Worm (Caenorhabditis elegans) whole organism, L4 larva: ENCODE measurements around the gene nlp-56.

ENCODE experiments used
- D1046.2 ChIP-seq: fragments of 200-800 bp; sonication (Bioruptor generic); IDR thresholded peaks from 2 replicates; pipeline ENCODE4 v1.3.6; 2022; ENCODE audit warnings: missing genetic modification characterization, missing compliant biosample characterization
- T20F7.1 ChIP-seq: fragments of 200-800 bp; sonication (Bioruptor generic); optimal IDR thresholded peaks from 2 replicates; lab custom pipeline; 2018; ENCODE audit warnings: mild to moderate bottlenecking, missing genetic modification characterization, missing compliant biosample characterization
- T26A8.4 ChIP-seq: fragments of 200-800 bp; sonication (Bioruptor generic); IDR thresholded peaks from 2 replicates; pipeline ENCODE4 v1.3.6; 2022; ENCODE audit warnings: missing genetic modification characterization, missing compliant biosample characterization
- Y105C5A.15 ChIP-seq: fragments of 200-800 bp; sonication (Bioruptor generic); IDR thresholded peaks from 2 replicates; pipeline ENCODE4 v1.3.6; 2022; ENCODE audit warnings: missing genetic modification characterization, missing compliant biosample characterization
- Y75B8A.6 ChIP-seq: fragments of 200-800 bp; sonication (Bioruptor generic); IDR thresholded peaks from 2 replicates; pipeline ENCODE4 v1.3.6; 2022; ENCODE audit warnings: missing genetic modification reagents, missing genetic modification characterization, missing compliant biosample characterization
- ZK337.2 ChIP-seq: fragments of 200-800 bp; sonication (Bioruptor generic); IDR thresholded peaks from 2 replicates; pipeline ENCODE4 v1.3.6; 2022; ENCODE audit warnings: missing genetic modification reagents, missing genetic modification characterization, missing compliant biosample characterization
- aha-1 ChIP-seq: fragments of 150-350 bp; peaks from one replicate; lab custom pipeline; 2014; ENCODE audit warnings: missing biosample characterization, missing genetic modification characterization
- ama-1 ChIP-seq: fragments of 150-350 bp; optimal IDR thresholded peaks from 2 replicates; lab custom pipeline; 2014; ENCODE audit warnings: inconsistent platforms, mixed read lengths
- attf-4 ChIP-seq: sonication (generic microtip); optimal IDR thresholded peaks from 3 replicates; lab custom pipeline; 2017; ENCODE audit warnings: missing biosample characterization, missing genetic modification characterization
- ceh-28 ChIP-seq: fragments of 150-350 bp; optimal IDR thresholded peaks from 2 replicates; lab custom pipeline; 2014; ENCODE audit warnings: missing biosample characterization, missing genetic modification reagents, missing genetic modification characterization
- ctbp-1 ChIP-seq: fragments of 200-800 bp; sonication (Bioruptor generic); IDR thresholded peaks from 2 replicates; pipeline ENCODE4 v1.3.6; 2022; ENCODE audit warnings: missing genetic modification reagents, missing genetic modification characterization, missing compliant biosample characterization
- dmd-6 ChIP-seq: fragments of 200-800 bp; sonication (Bioruptor generic); IDR thresholded peaks from 2 replicates; pipeline ENCODE4 v1.3.6; 2022; ENCODE audit warnings: missing genetic modification reagents, missing genetic modification characterization, missing compliant biosample characterization
- dpl-1 ChIP-seq: fragments of 150-350 bp; optimal IDR thresholded peaks from 2 replicates; lab custom pipeline; 2014; ENCODE audit warnings: missing biosample characterization, missing genetic modification reagents, missing genetic modification characterization
- duxl-1 ChIP-seq: sonication (generic microtip); optimal IDR thresholded peaks from 2 replicates; lab custom pipeline; 2016; ENCODE audit warnings: mild to moderate bottlenecking, missing genetic modification characterization, moderate library complexity, missing compliant biosample characterization; ENCODE audit not compliant: poor library complexity
- dve-1 ChIP-seq: sonication (generic microtip); optimal IDR thresholded peaks from 2 replicates; lab custom pipeline; 2017; ENCODE audit warnings: antibody characterized with exemption, mild to moderate bottlenecking, missing genetic modification characterization, missing compliant biosample characterization; ENCODE audit not compliant: insufficient read depth
- fkh-10 ChIP-seq: fragments of 150-350 bp; optimal IDR thresholded peaks from 2 replicates; lab custom pipeline; 2014; ENCODE audit warnings: missing biosample characterization, missing genetic modification reagents, missing genetic modification characterization
- fos-1 ChIP-seq: fragments of 150-350 bp; optimal IDR thresholded peaks from 2 replicates; lab custom pipeline; 2014; ENCODE audit warnings: missing biosample characterization, missing genetic modification characterization
- hif-1 ChIP-seq, 2 experiments: sonication (generic microtip); optimal IDR thresholded peaks; 2 replicates each; lab custom pipeline; 2016 to 2017; ENCODE audit warnings: missing compliant biosample characterization in 2 of 2, missing genetic modification characterization in 2 of 2, missing genetic modification reagents in 2 of 2, missing genotype in 2 of 2, mild to moderate bottlenecking in 1 of 2
- hlh-11 ChIP-seq: fragments of 200-800 bp; sonication (Bioruptor generic); optimal IDR thresholded peaks from 2 replicates; lab custom pipeline; 2018; ENCODE audit warnings: mild to moderate bottlenecking, missing genetic modification characterization, missing compliant biosample characterization
- hlh-30 ChIP-seq: sonication (generic microtip); optimal IDR thresholded peaks from 2 replicates; lab custom pipeline; 2017; ENCODE audit warnings: antibody characterized with exemption, mild to moderate bottlenecking, missing genetic modification characterization, missing compliant biosample characterization; ENCODE audit not compliant: insufficient read depth
- lim-7 ChIP-seq: fragments of 200-800 bp; sonication (Bioruptor generic); IDR thresholded peaks from 2 replicates; pipeline ENCODE4 v1.3.6; 2022; ENCODE audit warnings: missing genetic modification characterization, missing compliant biosample characterization
- lin-38 ChIP-seq: fragments of 200-800 bp; sonication (Bioruptor generic); IDR thresholded peaks from 2 replicates; pipeline ENCODE4 v1.3.6; 2022; ENCODE audit warnings: missing genetic modification reagents, missing genetic modification characterization, missing compliant biosample characterization
- lin-39 ChIP-seq: fragments of 150-350 bp; optimal IDR thresholded peaks from 2 replicates; lab custom pipeline; 2014; ENCODE audit warnings: missing biosample characterization, missing genetic modification reagents, missing genetic modification characterization
- lsy-2 ChIP-seq, 2 experiments: fragments of 150-350 bp in 1 of 2; sonication (generic microtip) in 1 of 2; optimal IDR thresholded peaks; 2 replicates each; lab custom pipeline; 2014 to 2017; ENCODE audit warnings: missing biosample characterization in 2 of 2, missing genetic modification characterization in 2 of 2
- madf-5 ChIP-seq, 2 experiments: fragments of 200-800 bp; sonication (Bioruptor generic); IDR thresholded peaks; 2 replicates each; pipeline ENCODE4 v1.3.6; 2022; ENCODE audit warnings: missing compliant biosample characterization in 2 of 2, missing genetic modification characterization in 2 of 2
- madf-9 ChIP-seq: fragments of 200-800 bp; sonication (Bioruptor generic); conservative IDR thresholded peaks from 2 replicates; pipeline ENCODE4 v1.3.6; 2022; ENCODE audit warnings: missing genetic modification reagents, missing genetic modification characterization, missing compliant biosample characterization
- mdl-1 ChIP-seq, 2 experiments: fragments of 150-350 bp in 1 of 2; sonication (generic microtip) in 1 of 2; optimal IDR thresholded peaks; 2 replicates each; lab custom pipeline; 2014 to 2017; ENCODE audit warnings: missing biosample characterization in 2 of 2, missing genetic modification characterization in 2 of 2
- mes-2 ChIP-seq: sonication (generic microtip); optimal IDR thresholded peaks from 2 replicates; lab custom pipeline; 2016; ENCODE audit warnings: missing genotype, mild to moderate bottlenecking, missing genetic modification characterization, missing compliant biosample characterization; ENCODE audit not compliant: poor library complexity, severe bottlenecking
- mxl-2 ChIP-seq: fragments of 200-800 bp; sonication (Bioruptor generic); conservative IDR thresholded peaks from 2 replicates; pipeline ENCODE4 v1.3.6; 2022; ENCODE audit warnings: missing genetic modification reagents, missing genetic modification characterization, missing compliant biosample characterization
- nhr-11 ChIP-seq: fragments of 150-350 bp; optimal IDR thresholded peaks from 2 replicates; lab custom pipeline; 2014; ENCODE audit warnings: missing biosample characterization, missing genetic modification characterization
- nhr-237 ChIP-seq: sonication (generic microtip); optimal IDR thresholded peaks from 2 replicates; lab custom pipeline; 2017; ENCODE audit warnings: missing biosample characterization, missing genetic modification characterization
- nhr-25 ChIP-seq: sonication (generic microtip); optimal IDR thresholded peaks from 2 replicates; lab custom pipeline; 2017; ENCODE audit warnings: missing genetic modification characterization, mild to moderate bottlenecking, missing compliant biosample characterization, antibody characterized with exemption, moderate library complexity, borderline replicate concordance; ENCODE audit not compliant: insufficient read depth
- nhr-48 ChIP-seq: sonication (generic microtip); optimal IDR thresholded peaks from 2 replicates; lab custom pipeline; 2016; ENCODE audit warnings: mild to moderate bottlenecking, missing genetic modification characterization, missing compliant biosample characterization
- nhr-77 ChIP-seq: fragments of 150-350 bp; optimal IDR thresholded peaks from 2 replicates; lab custom pipeline; 2014; ENCODE audit warnings: missing biosample characterization, missing genetic modification characterization
- php-3 ChIP-seq: fragments of 200-800 bp; sonication (Bioruptor generic); IDR thresholded peaks from 2 replicates; pipeline ENCODE4 v1.3.6; 2022; ENCODE audit warnings: missing genetic modification reagents, missing genetic modification characterization, missing compliant biosample characterization
- set-16 ChIP-seq: fragments of 200-800 bp; sonication (Bioruptor generic); IDR thresholded peaks from 2 replicates; pipeline ENCODE4 v1.3.6; 2022; ENCODE audit warnings: missing genetic modification reagents, missing genetic modification characterization, missing compliant biosample characterization
- snpc-1.2 ChIP-seq: fragments of 200-800 bp; sonication (Bioruptor generic); IDR thresholded peaks from 2 replicates; pipeline ENCODE4 v1.3.6; 2022; ENCODE audit warnings: missing genetic modification reagents, missing genetic modification characterization, missing compliant biosample characterization
- unc-39 ChIP-seq: sonication (generic microtip); optimal IDR thresholded peaks from 2 replicates; lab custom pipeline; 2017; ENCODE audit warnings: missing biosample characterization, missing genetic modification characterization
- unc-62 ChIP-seq, 3 experiments: fragments of 150-350 bp in 1 of 3; sonication (generic microtip); optimal IDR thresholded peaks in 2 of 3; peaks in 1 of 3; 1 replicate in 1 of 3; 2 replicates in 2 of 3; lab custom pipeline; 2014 to 2017; ENCODE audit warnings: missing biosample characterization in 3 of 3, missing genetic modification characterization in 3 of 3, missing genetic modification reagents in 3 of 3, missing genotype in 1 of 3
- vab-7 ChIP-seq: fragments of 200-800 bp; sonication (Bioruptor generic); IDR thresholded peaks from 2 replicates; pipeline ENCODE4 v1.3.6; 2022; ENCODE audit warnings: missing genetic modification reagents, missing genetic modification characterization, missing compliant biosample characterization
- zfp-3 ChIP-seq: fragments of 200-800 bp; sonication (Bioruptor generic); conservative IDR thresholded peaks from 2 replicates; pipeline ENCODE4 v1.3.6; 2022; ENCODE audit warnings: missing genetic modification reagents, missing genetic modification characterization, missing compliant biosample characterization
- zip-11 ChIP-seq: fragments of 200-800 bp; sonication (Bioruptor generic); IDR thresholded peaks from 2 replicates; pipeline ENCODE4 v1.3.6; 2022; ENCODE audit warnings: missing genetic modification characterization, missing compliant biosample characterization
- zip-2 ChIP-seq: fragments of 150-350 bp; optimal IDR thresholded peaks from 2 replicates; lab custom pipeline; 2014; ENCODE audit warnings: missing biosample characterization, missing genetic modification characterization
- ztf-7 ChIP-seq: fragments of 150-350 bp; optimal IDR thresholded peaks from 2 replicates; lab custom pipeline; 2014; ENCODE audit warnings: missing biosample characterization, missing genetic modification characterization

The nlp-56 gene

ce11 chrIV:14795918-14796488 lies 11.5 kb upstream of the nlp-56 start, which contains the start of gene coq-3:
Gene coq-3, minus strand, starts transcription at chrIV:14796324.
- TF ChIP-seq unc-39 (no peak), mxl-2 (GFP tag; lab: Robert Waterston, UW) (no peak), ZK337.2 (GFP tag; lab: Robert Waterston, UW) (no peak), lin-39 (tag; lab: Kevin White, UChicago) (no peak), T26A8.4 (GFP tag; lab: Robert Waterston, UW) (0 out of 2 replicates have a peak, but pooled peaks have one; percentile 22), lin-38 (GFP tag; lab: Robert Waterston, UW) (peak; percentile 23; the same call in 1 of the 2 replicates), madf-5 (GFP tag; IDR thresholded peaks at IDR 0.05; lab: Robert Waterston, UW) (no peak), dve-1 (tag; lab: Kevin White, UChicago) (peak; percentile 13), ama-1 (lab: Kevin White, UChicago) (peak; percentile 29), T20F7.1 (GFP tag; lab: Kevin White, UChicago) (no peak), hlh-30 (tag; lab: Kevin White, UChicago) (no peak), mdl-1 (tag; optimal IDR thresholded peaks at IDR 0.05; lab: Kevin White, UChicago) (no peak), lsy-2 (tag; optimal IDR thresholded peaks at IDR 0.05; lab: Kevin White, UChicago) (peak in 1 of 2 experiments; percentile 12), zfp-3 (GFP tag; lab: Robert Waterston, UW) (0 out of 2 replicates have a peak, but pooled peaks have one; percentile 12), lim-7 (0 out of 2 replicates have a peak, but pooled peaks have one; percentile 25), zip-11 (no peak), aha-1 (tag; lab: Kevin White, UChicago) (peak; percentile 85), mes-2 (tag; lab: Kevin White, UChicago) (peak; percentile 28)

- TF ChIP-seq nhr-237 (tag; lab: Kevin White, UChicago), result no peak
- peak; percentile 42 for TF ChIP-seq dpl-1 (GFP tag; lab: Kevin White, UChicago)
- TF ChIP-seq dmd-6 (GFP tag; lab: Robert Waterston, UW), result peak; percentile 46
- TF ChIP-seq fos-1, result no peak
- TF ChIP-seq attf-4, result no peak
- TF ChIP-seq nhr-77 (tag; lab: Kevin White, UChicago), result peak; percentile 69
- peak; percentile 16 for TF ChIP-seq T20F7.1 (GFP tag; lab: Kevin White, UChicago)
- TF ChIP-seq madf-9 (GFP tag; lab: Robert Waterston, UW), result no peak
- TF ChIP-seq aha-1 (tag; lab: Kevin White, UChicago), result peak; percentile 99
- TF ChIP-seq snpc-1.2 (GFP tag; lab: Robert Waterston, UW), result no peak
- peak; percentile 82 for TF ChIP-seq nhr-25 (tag; lab: Kevin White, UChicago)
- no peak for TF ChIP-seq ztf-7 (tag; lab: Kevin White, UChicago)
- peak in 1 of 2 experiments; percentile 7 for TF ChIP-seq hif-1 (tag; optimal IDR thresholded peaks at IDR 0.05; lab: Kevin White, UChicago)
- no peak for TF ChIP-seq zfp-3 (GFP tag; lab: Robert Waterston, UW)
- no peak for TF ChIP-seq Y105C5A.15 (GFP tag; lab: Robert Waterston, UW)
- no peak for TF ChIP-seq zip-2
- 0 out of 2 replicates have a peak, but pooled peaks have one; percentile 7 for TF ChIP-seq T26A8.4 (GFP tag; lab: Robert Waterston, UW)
- TF ChIP-seq ctbp-1 (GFP tag; lab: Robert Waterston, UW), result 0 out of 2 replicates have a peak, but pooled peaks have one; percentile 46
- TF ChIP-seq nhr-11 (tag; lab: Kevin White, UChicago), result peak; percentile 22
- TF ChIP-seq unc-62 (GFP tag; optimal IDR thresholded peaks at IDR 0.05 in 1 of 2; lab: Kevin White, UChicago), result peak in 1 of 2 experiments; percentile 69
- no peak for TF ChIP-seq unc-62 (tag; optimal IDR thresholded peaks at IDR 0.05; lab: Kevin White, UChicago)
- peak; percentile 33; the same call in 1 of the 2 replicates for TF ChIP-seq vab-7 (GFP tag; lab: Robert Waterston, UW)
- TF ChIP-seq ceh-28 (tag; lab: Kevin White, UChicago), result peak; percentile 70
- peak; percentile 46 for TF ChIP-seq set-16 (GFP tag; lab: Robert Waterston, UW)
- peak; percentile 20 for TF ChIP-seq nhr-48 (tag; lab: Kevin White, UChicago)
- peak; percentile 18 for TF ChIP-seq duxl-1
- no peak for TF ChIP-seq lim-7
- no peak for TF ChIP-seq php-3 (GFP tag; lab: Robert Waterston, UW)
- TF ChIP-seq ama-1 (lab: Kevin White, UChicago), result peak; percentile 71
- no peak for TF ChIP-seq lin-39 (tag; lab: Kevin White, UChicago)
- TF ChIP-seq dve-1 (tag; lab: Kevin White, UChicago), result peak; percentile 59
- TF ChIP-seq fkh-10 (GFP tag; lab: Kevin White, UChicago), result no peak
- TF ChIP-seq hlh-11, result peak; percentile 75
- no peak for TF ChIP-seq D1046.2
- TF ChIP-seq ZK337.2 (GFP tag; lab: Robert Waterston, UW), result no peak
- TF ChIP-seq Y75B8A.6 (GFP tag; lab: Robert Waterston, UW), result no peak
These were observed 9.5 kb upstream of the nlp-56 start for ce11 chrIV:14793900-14794624.
